Worm (Caenorhabditis elegans) whole organism, L1 larva: ENCODE results near the gene scl-6.
A peak's percentile ranks its signal among the peaks of the same experiment; 100 is the strongest.

Experiments used
- C04F5.9 ChIP-seq: sonication (generic microtip); optimal IDR thresholded peaks from 2 replicates; lab custom pipeline; 2016; ENCODE audit warnings: missing genetic modification characterization, missing compliant biosample characterization
- C16A3.4 ChIP-seq: fragments of 150-350 bp; optimal IDR thresholded peaks from 2 replicates; lab custom pipeline; 2014; ENCODE audit warnings: missing biosample characterization, missing genetic modification characterization
- C34B4.2 ChIP-seq: sonication (generic microtip); optimal IDR thresholded peaks from 2 replicates; lab custom pipeline; 2017; ENCODE audit warnings: mild to moderate bottlenecking, missing genetic modification characterization, missing compliant biosample characterization
- aha-1 ChIP-seq: fragments of 150-350 bp; optimal IDR thresholded peaks from 2 replicates; lab custom pipeline; 2014; ENCODE audit warnings: missing biosample characterization, missing genetic modification characterization
- aly-2 ChIP-seq: fragments of 150-350 bp; optimal IDR thresholded peaks from 2 replicates; lab custom pipeline; 2014; ENCODE audit warnings: missing biosample characterization, missing genetic modification characterization
- ama-1 ChIP-seq: fragments of 150-350 bp; optimal IDR thresholded peaks from 2 replicates; lab custom pipeline; 2014
- ceh-63 ChIP-seq: fragments of 200-800 bp; sonication (Bioruptor generic); optimal IDR thresholded peaks from 2 replicates; lab custom pipeline; 2018; ENCODE audit warnings: mild to moderate bottlenecking, missing genetic modification characterization, missing compliant biosample characterization
- ceh-82 ChIP-seq, 3 experiments: fragments of 150-350 bp in 1 of 3; sonication (generic microtip) in 2 of 3; optimal IDR thresholded peaks; 2 replicates each; lab custom pipeline; 2014 to 2017; ENCODE audit warnings: missing biosample characterization in 3 of 3, missing genetic modification characterization in 3 of 3
- ces-1 ChIP-seq: fragments of 150-350 bp; optimal IDR thresholded peaks from 2 replicates; lab custom pipeline; 2014; ENCODE audit warnings: missing biosample characterization, missing genetic modification reagents, missing genetic modification characterization
- dpl-1 ChIP-seq, 3 experiments: fragments of 150-350 bp in 2 of 3; sonication (generic microtip) in 1 of 3; optimal IDR thresholded peaks; 2 replicates each; lab custom pipeline; 2014 to 2017; ENCODE audit warnings: missing biosample characterization in 3 of 3, missing genetic modification characterization in 3 of 3, missing genetic modification reagents in 3 of 3
- dsc-1 ChIP-seq: sonication (generic microtip); optimal IDR thresholded peaks from 2 replicates; lab custom pipeline; 2016; ENCODE audit warnings: mild to moderate bottlenecking, missing genetic modification characterization, missing compliant biosample characterization
- efl-1 ChIP-seq, 4 experiments: fragments of 150-350 bp; optimal IDR thresholded peaks in 3 of 4; peaks in 1 of 4; 1 replicate in 1 of 4; 2 replicates in 3 of 4; lab custom pipeline; 2014; ENCODE audit warnings: missing biosample characterization in 2 of 4, missing genetic modification characterization in 2 of 4, missing genetic modification reagents in 2 of 4
- efl-3 ChIP-seq: fragments of 200-800 bp; sonication (Bioruptor generic); optimal IDR thresholded peaks from 2 replicates; lab custom pipeline; 2018; ENCODE audit warnings: mild to moderate bottlenecking, missing genetic modification characterization, missing compliant biosample characterization
- elt-2 ChIP-seq: sonication (generic microtip); optimal IDR thresholded peaks from 2 replicates; lab custom pipeline; 2016; ENCODE audit warnings: missing genetic modification characterization, mild to moderate bottlenecking, inconsistent platforms, missing compliant biosample characterization, missing genetic modification reagents
- ets-5 ChIP-seq: fragments of 200-800 bp; sonication (Bioruptor generic); IDR thresholded peaks from 2 replicates; pipeline ENCODE4 v1.3.6; 2022; ENCODE audit warnings: missing genetic modification characterization, missing compliant biosample characterization
- fkh-10 ChIP-seq: sonication (generic microtip); optimal IDR thresholded peaks from 2 replicates; lab custom pipeline; 2017; ENCODE audit warnings: missing biosample characterization, missing genetic modification reagents, missing genetic modification characterization
- fkh-8 ChIP-seq: sonication (generic microtip); optimal IDR thresholded peaks from 2 replicates; lab custom pipeline; 2016; ENCODE audit warnings: mild to moderate bottlenecking, missing genetic modification characterization, missing compliant biosample characterization
- hlh-17 ChIP-seq: fragments of 200-800 bp; sonication (Bioruptor generic); optimal IDR thresholded peaks from 2 replicates; lab custom pipeline; 2018; ENCODE audit warnings: missing genetic modification characterization, mild to moderate bottlenecking, missing compliant biosample characterization, moderate library complexity, borderline replicate concordance
- hpl-2 ChIP-seq: fragments of 150-350 bp; optimal IDR thresholded peaks from 2 replicates; lab custom pipeline; 2014; ENCODE audit warnings: missing biosample characterization, missing genetic modification reagents, missing genetic modification characterization
- irx-1 ChIP-seq: sonication (generic microtip); optimal IDR thresholded peaks from 2 replicates; lab custom pipeline; 2016; ENCODE audit warnings: missing genetic modification characterization, missing compliant biosample characterization
- isw-1 ChIP-seq: fragments of 200-800 bp; sonication (Bioruptor generic); IDR thresholded peaks from 2 replicates; pipeline ENCODE4 v1.3.6; 2022; ENCODE audit warnings: missing genetic modification characterization, missing compliant biosample characterization
- jun-1 ChIP-seq: fragments of 150-350 bp; optimal IDR thresholded peaks from 2 replicates; lab custom pipeline; 2014; ENCODE audit warnings: missing biosample characterization, missing genetic modification reagents, missing genetic modification characterization
- lin-14 ChIP-seq: fragments of 200-800 bp; sonication (Bioruptor generic); optimal IDR thresholded peaks from 2 replicates; lab custom pipeline; 2018; ENCODE audit warnings: mild to moderate bottlenecking, missing genetic modification characterization, moderate library complexity, missing compliant biosample characterization
- lin-15B ChIP-seq: fragments of 150-350 bp; sonication (generic microtip); optimal IDR thresholded peaks from 3 replicates; lab custom pipeline; 2014; ENCODE audit warnings: missing biosample characterization, missing genetic modification characterization
- lin-39 ChIP-seq: fragments of 150-350 bp; optimal IDR thresholded peaks from 2 replicates; lab custom pipeline; 2014; ENCODE audit warnings: missing biosample characterization, missing genetic modification reagents, missing genetic modification characterization
- lsy-2 ChIP-seq, 2 experiments: fragments of 150-350 bp; optimal IDR thresholded peaks; 2 replicates each; lab custom pipeline; 2014; ENCODE audit warnings: missing biosample characterization in 2 of 2, missing genetic modification characterization in 2 of 2
- mab-9 ChIP-seq: fragments of 200-800 bp; sonication (Bioruptor generic); IDR thresholded peaks from 2 replicates; pipeline ENCODE4 v1.3.6; 2022; ENCODE audit warnings: missing genetic modification reagents, missing genetic modification characterization, missing compliant biosample characterization
- mdl-1 ChIP-seq, 2 experiments: fragments of 150-350 bp; optimal IDR thresholded peaks; 2 replicates each; lab custom pipeline; 2014 to 2017; ENCODE audit warnings: missing biosample characterization in 2 of 2, missing genetic modification characterization in 2 of 2, inconsistent platforms in 1 of 2
- mep-1 ChIP-seq: fragments of 150-350 bp; optimal IDR thresholded peaks from 2 replicates; lab custom pipeline; 2014; ENCODE audit warnings: missing biosample characterization, missing genetic modification characterization
- nhr-12 ChIP-seq: sonication (generic microtip); optimal IDR thresholded peaks from 2 replicates; lab custom pipeline; 2017; ENCODE audit warnings: missing biosample characterization, missing genetic modification characterization
- nhr-19 ChIP-seq: fragments of 200-800 bp; sonication (Bioruptor generic); conservative IDR thresholded peaks from 2 replicates; pipeline ENCODE4 v1.3.6; 2022; ENCODE audit warnings: missing genetic modification characterization, missing compliant biosample characterization
- nhr-20 ChIP-seq: sonication (generic microtip); optimal IDR thresholded peaks from 2 replicates; lab custom pipeline; 2016; ENCODE audit warnings: mild to moderate bottlenecking, missing genetic modification characterization, missing compliant biosample characterization
- nhr-237 ChIP-seq: fragments of 150-350 bp; optimal IDR thresholded peaks from 2 replicates; lab custom pipeline; 2014; ENCODE audit warnings: missing biosample characterization, missing genetic modification characterization
- nhr-28 ChIP-seq: fragments of 150-350 bp; optimal IDR thresholded peaks from 2 replicates; lab custom pipeline; 2014; ENCODE audit warnings: missing biosample characterization, missing genetic modification characterization
- nhr-47 ChIP-seq: sonication (generic microtip); optimal IDR thresholded peaks from 2 replicates; lab custom pipeline; 2016; ENCODE audit warnings: mild to moderate bottlenecking, missing genetic modification characterization, moderate library complexity, missing compliant biosample characterization
- nhr-77 ChIP-seq: fragments of 150-350 bp; optimal IDR thresholded peaks from 2 replicates; lab custom pipeline; 2014; ENCODE audit warnings: missing biosample characterization, missing genetic modification characterization
- nhr-84 ChIP-seq: sonication (generic microtip); optimal IDR thresholded peaks from 2 replicates; lab custom pipeline; 2017; ENCODE audit warnings: missing biosample characterization, missing genetic modification characterization
- nhr-85 ChIP-seq: sonication (generic microtip); peaks from one replicate; lab custom pipeline; 2016; ENCODE audit warnings: missing genetic modification characterization, inconsistent platforms, missing compliant biosample characterization
- nhr-90 ChIP-seq: sonication (generic microtip); optimal IDR thresholded peaks from 2 replicates; lab custom pipeline; 2016; ENCODE audit warnings: mild to moderate bottlenecking, missing genetic modification characterization, missing compliant biosample characterization; ENCODE audit not compliant: poor library complexity
- rnt-1 ChIP-seq: sonication (generic microtip); optimal IDR thresholded peaks from 2 replicates; lab custom pipeline; 2016; ENCODE audit warnings: mild to moderate bottlenecking, missing genetic modification characterization, moderate library complexity, missing compliant biosample characterization
- snu-23 ChIP-seq: sonication (generic microtip); optimal IDR thresholded peaks from 2 replicates; lab custom pipeline; 2016; ENCODE audit warnings: missing genetic modification characterization, missing compliant biosample characterization
- sptf-1 ChIP-seq: fragments of 150-350 bp; optimal IDR thresholded peaks from 2 replicates; lab custom pipeline; 2014; ENCODE audit warnings: missing biosample characterization, missing genetic modification characterization
- sup-37 ChIP-seq: fragments of 200-800 bp; sonication (Bioruptor generic); optimal IDR thresholded peaks from 2 replicates; lab custom pipeline; 2018; ENCODE audit warnings: mild to moderate bottlenecking, missing genetic modification characterization, missing compliant biosample characterization
- tbx-2 ChIP-seq: sonication (generic microtip); optimal IDR thresholded peaks from 2 replicates; lab custom pipeline; 2016; ENCODE audit warnings: missing genetic modification characterization, missing compliant biosample characterization
- tlp-1 ChIP-seq: fragments of 150-350 bp; optimal IDR thresholded peaks from 2 replicates; lab custom pipeline; 2014; ENCODE audit warnings: missing biosample characterization, missing genetic modification characterization
- unc-130 ChIP-seq: fragments of 150-350 bp; optimal IDR thresholded peaks from 2 replicates; lab custom pipeline; 2017; ENCODE audit warnings: missing biosample characterization, missing genetic modification characterization, inconsistent platforms
- unc-30 ChIP-seq: sonication (generic microtip); optimal IDR thresholded peaks from 2 replicates; lab custom pipeline; 2017; ENCODE audit warnings: missing biosample characterization, missing genetic modification characterization
- xbp-1 ChIP-seq: sonication (generic microtip); optimal IDR thresholded peaks from 2 replicates; lab custom pipeline; 2016; ENCODE audit warnings: missing genetic modification characterization, missing compliant biosample characterization
- zip-4 ChIP-seq: fragments of 200-800 bp; sonication (Bioruptor generic); optimal IDR thresholded peaks from 2 replicates; lab custom pipeline; 2018; ENCODE audit warnings: mild to moderate bottlenecking, missing genetic modification characterization, moderate library complexity, missing compliant biosample characterization

The scl-6 gene

ce11 chrIV:13090967-13091366 is 22.4 kb downstream of the scl-6 start, which contains the start of gene col-132:
Gene col-132 (minus strand): TSS chrIV:13091067.
- TF ChIP-seq mdl-1 (tag; optimal IDR thresholded peaks at IDR 0.05; lab: Kevin White, UChicago): no peak
- TF ChIP-seq rnt-1 (tag; lab: Kevin White, UChicago): no peak
- TF ChIP-seq nhr-77: no peak
- TF ChIP-seq tbx-2 (tag; lab: Kevin White, UChicago): no peak
- TF ChIP-seq aha-1 (tag; lab: Kevin White, UChicago): no peak
- TF ChIP-seq efl-1 (optimal IDR thresholded peaks at IDR 0.05; lab: Kevin White, UChicago): no peak
- no peak for TF ChIP-seq efl-1 (GFP tag; optimal IDR thresholded peaks at IDR 0.05 in 1 of 2; lab: Kevin White, UChicago)
- TF ChIP-seq jun-1 (tag; lab: Kevin White, UChicago): no peak
- TF ChIP-seq hpl-2 (GFP tag; lab: Kevin White, UChicago): no peak
- no peak for TF ChIP-seq elt-2 (tag; lab: Kevin White, UChicago)
- no peak for TF ChIP-seq snu-23 (GFP tag; lab: Kevin White, UChicago)
- TF ChIP-seq C34B4.2 (tag; lab: Kevin White, UChicago): no peak
- no peak for TF ChIP-seq aly-2 (tag; lab: Kevin White, UChicago)
- no peak for TF ChIP-seq C04F5.9 (tag; lab: Kevin White, UChicago)
- TF ChIP-seq, all 84 proteins: peak for 0

- TF ChIP-seq fkh-10: no peak
- no peak for TF ChIP-seq C34B4.2 (tag; lab: Kevin White, UChicago)
- no peak for TF ChIP-seq sup-37 (GFP tag; lab: Kevin White, UChicago)
- peak; percentile 54 for TF ChIP-seq nhr-77
- peak; percentile 37 for TF ChIP-seq tbx-2 (tag; lab: Kevin White, UChicago)
- TF ChIP-seq efl-3: no peak
- TF ChIP-seq nhr-20: peak; percentile 53
- TF ChIP-seq hpl-2 (GFP tag; lab: Kevin White, UChicago): no peak
- peak; percentile 73 to 91 for TF ChIP-seq lsy-2 (tag; optimal IDR thresholded peaks at IDR 0.05; lab: Kevin White, UChicago)
- peak; percentile 88 to 95 (median 92) for TF ChIP-seq dpl-1 (GFP tag; optimal IDR thresholded peaks at IDR 0.05; lab: Kevin White, UChicago)
- no peak; the same call in 1 of the 2 replicates for TF ChIP-seq isw-1
- TF ChIP-seq nhr-84 (tag; lab: Kevin White, UChicago): no peak
- TF ChIP-seq ets-5 (GFP tag; lab: Robert Waterston, UW): no peak
- TF ChIP-seq lin-14 (GFP tag; lab: Kevin White, UChicago): peak; percentile 67
- peak; percentile 40 for TF ChIP-seq jun-1 (tag; lab: Kevin White, UChicago)
- no peak for TF ChIP-seq ceh-63 (GFP tag; lab: Kevin White, UChicago)
- no peak for TF ChIP-seq mab-9
- TF ChIP-seq tlp-1 (tag; lab: Kevin White, UChicago): no peak
- no peak for TF ChIP-seq lin-39 (tag; lab: Kevin White, UChicago)
- TF ChIP-seq mdl-1 (tag; optimal IDR thresholded peaks at IDR 0.05; lab: Kevin White, UChicago): peak in 1 of 2 experiments; percentile 56
- peak; percentile 75 for TF ChIP-seq nhr-47
- TF ChIP-seq hlh-17 (GFP tag; lab: Kevin White, UChicago): no peak
- TF ChIP-seq dsc-1: peak; percentile 21
- no peak for TF ChIP-seq ces-1 (GFP tag; lab: Kevin White, UChicago)
- TF ChIP-seq sptf-1 (tag; lab: Kevin White, UChicago): no peak
- no peak for TF ChIP-seq nhr-28 (tag; lab: Kevin White, UChicago)
- no peak for TF ChIP-seq irx-1 (tag; lab: Kevin White, UChicago)
- TF ChIP-seq unc-130 (tag; lab: Kevin White, UChicago): peak; percentile 73
- no peak for TF ChIP-seq aha-1 (tag; lab: Kevin White, UChicago)
- peak; percentile 93 to 94 for TF ChIP-seq efl-1 (optimal IDR thresholded peaks at IDR 0.05; lab: Kevin White, UChicago)
- TF ChIP-seq efl-1 (GFP tag; optimal IDR thresholded peaks at IDR 0.05 in 1 of 2; lab: Kevin White, UChicago): peak; percentile 92 to 99
- peak; percentile 79 for TF ChIP-seq rnt-1 (tag; lab: Kevin White, UChicago)
- TF ChIP-seq nhr-237 (tag; lab: Kevin White, UChicago): no peak
- peak; percentile 84 for TF ChIP-seq lin-15B
- TF ChIP-seq nhr-19 (GFP tag; lab: Robert Waterston, UW): peak; percentile 43; the same call in 1 of the 2 replicates
- peak; percentile 56 for TF ChIP-seq fkh-8 (tag; lab: Kevin White, UChicago)
- TF ChIP-seq snu-23 (GFP tag; lab: Kevin White, UChicago): peak; percentile 80
- TF ChIP-seq C16A3.4 (tag; lab: Kevin White, UChicago): peak; percentile 85
- no peak for TF ChIP-seq ama-1 (lab: Kevin White, UChicago)
- peak; percentile 27 to 78 (median 63) for TF ChIP-seq ceh-82 (tag; optimal IDR thresholded peaks at IDR 0.05; lab: Kevin White, UChicago)
- TF ChIP-seq nhr-12 (tag; lab: Kevin White, UChicago): no peak
- TF ChIP-seq nhr-85 (tag; lab: Kevin White, UChicago): peak; percentile 46
- TF ChIP-seq nhr-90: no peak
- TF ChIP-seq zip-4 (GFP tag; lab: Kevin White, UChicago): no peak
- no peak for TF ChIP-seq unc-30 (tag; lab: Kevin White, UChicago)
- no peak for TF ChIP-seq mep-1 (tag; lab: Kevin White, UChicago)
- TF ChIP-seq xbp-1 (tag; lab: Kevin White, UChicago): peak; percentile 55
Measured at ce11 chrIV:13093677-13094076, 25.1 kb downstream of the scl-6 start, which contains the start of the genes prcc-1 and C39E9.12. Gene prcc-1 (minus strand): TSS chrIV:13093795. Gene C39E9.12 (plus strand): TSS chrIV:13094007.
